Worm (Caenorhabditis elegans) whole organism, midembryonic: Measurements from ENCODE around the gene Y32G9A.2.

Experiments
- cog-1 ChIP-seq: sonication (generic microtip); optimal IDR thresholded peaks from 2 replicates; lab custom pipeline; 2016; ENCODE audit warnings: missing genetic modification characterization, missing compliant biosample characterization
- flt-1 ChIP-seq: fragments of 200-800 bp; sonication (Bioruptor generic); IDR thresholded peaks from 2 replicates; pipeline ENCODE4 v1.3.6; 2022; ENCODE audit warnings: missing genetic modification characterization, missing compliant biosample characterization
- klf-2 ChIP-seq: fragments of 200-800 bp; sonication (Bioruptor generic); conservative IDR thresholded peaks from 2 replicates; pipeline ENCODE4 v1.3.6; 2022; ENCODE audit warnings: missing genetic modification reagents, missing genetic modification characterization, missing compliant biosample characterization
- med-1 ChIP-seq: sonication (generic microtip); optimal IDR thresholded peaks from 2 replicates; lab custom pipeline; 2017; ENCODE audit warnings: missing genetic modification characterization, mild to moderate bottlenecking, missing compliant biosample characterization, antibody characterized with exemption, missing genetic modification reagents; ENCODE audit not compliant: insufficient read depth
- ref-1 ChIP-seq: fragments of 200-800 bp; sonication (Bioruptor generic); conservative IDR thresholded peaks from 2 replicates; pipeline ENCODE4 v1.3.6; 2022; ENCODE audit warnings: missing genetic modification reagents, missing genetic modification characterization, missing compliant biosample characterization
- tab-1 ChIP-seq: fragments of 200-800 bp; sonication (Bioruptor generic); IDR thresholded peaks from 2 replicates; pipeline ENCODE4 v1.3.6; 2022; ENCODE audit warnings: missing genetic modification characterization, missing compliant biosample characterization
- ztf-23 ChIP-seq: fragments of 200-800 bp; sonication (Bioruptor generic); IDR thresholded peaks from 2 replicates; pipeline ENCODE4 v1.3.6; 2022; ENCODE audit warnings: missing genetic modification reagents, missing genetic modification characterization, missing compliant biosample characterization
- ztf-29 ChIP-seq: fragments of 200-800 bp; sonication (Bioruptor generic); IDR thresholded peaks from 2 replicates; pipeline ENCODE4 v1.3.6; 2022; ENCODE audit warnings: missing genetic modification reagents, missing genetic modification characterization, missing compliant biosample characterization

DNA sequence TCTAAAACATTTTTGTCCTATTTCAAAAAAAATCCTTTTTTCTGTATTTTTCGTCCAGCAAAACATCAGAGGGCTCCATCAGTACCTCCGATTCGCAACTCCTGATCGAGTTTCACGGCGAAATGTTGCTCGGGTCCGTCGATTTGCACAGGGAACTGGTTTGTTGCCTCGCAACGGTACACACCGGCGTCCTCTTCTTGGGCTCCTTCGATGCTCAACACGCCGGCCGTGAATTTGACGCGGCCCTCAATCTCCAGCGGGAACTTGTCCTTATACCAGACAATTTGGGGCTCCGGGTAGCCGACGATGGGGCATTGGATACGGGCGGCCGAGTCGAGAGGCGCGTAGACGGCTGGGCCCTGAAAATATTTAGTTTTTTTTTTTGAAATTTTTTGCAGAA lies 40.3 kb upstream of the Y32G9A.2 start:
- TF ChIP-seq flt-1 (no peak), ztf-29 (GFP tag; lab: Robert Waterston, UW) (no peak), med-1 (GFP tag; lab: Kevin White, UChicago) (no peak), klf-2 (GFP tag; lab: Robert Waterston, UW) (no peak), ref-1 (GFP tag; lab: Robert Waterston, UW) (no peak), tab-1 (GFP tag; lab: Robert Waterston, UW) (no peak), cog-1 (tag; lab: Kevin White, UChicago) (no peak), ztf-23 (GFP tag; lab: Robert Waterston, UW) (no peak)
